Worm (Caenorhabditis elegans): ENCODE results near the gene B0250.7.

The B0250.7 gene

DNA sequence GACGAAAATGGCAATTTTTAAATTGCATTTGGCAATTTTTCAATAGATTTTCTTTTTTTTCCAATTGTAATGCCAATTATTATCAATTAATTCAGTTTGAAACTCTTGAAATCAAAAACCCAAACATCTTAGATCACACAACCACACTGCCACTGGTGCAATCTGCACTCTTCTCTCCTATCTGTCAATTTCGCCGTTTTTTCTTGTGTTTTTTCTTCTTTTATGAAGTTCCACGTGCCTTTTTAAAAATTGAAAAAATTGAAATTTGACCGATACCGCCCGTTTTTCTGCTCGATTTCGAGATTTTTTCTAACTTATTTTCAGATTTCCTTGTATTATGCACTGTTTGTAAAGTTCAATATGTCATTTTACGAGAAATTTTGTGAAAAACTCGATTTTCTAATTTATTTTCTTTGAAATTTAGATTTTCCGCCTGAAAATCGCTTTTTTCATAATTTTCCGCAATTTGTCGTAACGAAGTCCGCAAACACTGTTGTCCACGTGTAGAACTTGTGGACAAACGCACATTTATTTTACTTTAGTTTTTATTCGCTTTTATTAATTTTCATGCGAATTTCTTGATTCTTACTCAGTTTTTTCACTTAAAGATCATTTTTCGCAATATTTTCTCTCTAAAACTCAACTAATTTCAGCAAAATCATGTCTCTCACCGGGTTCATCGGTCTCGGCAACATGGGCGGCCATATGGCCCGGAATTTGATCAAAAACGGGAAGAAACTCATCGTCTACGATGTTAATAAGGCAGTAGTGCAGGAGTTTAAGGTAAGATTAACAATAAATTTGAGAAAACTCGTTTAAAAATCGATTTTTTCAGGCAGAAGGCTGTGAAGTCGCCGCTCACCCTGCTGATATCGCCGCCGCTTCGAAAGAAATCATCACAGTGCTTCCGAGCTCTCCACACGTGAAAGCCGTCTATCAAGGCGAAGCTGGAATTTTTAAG lies 17.7 kb upstream of the B0250.7 start, which contains the start of gene B0250.5:
TSS of gene B0250.5 (plus strand) at position 654 of the 961 bp plus-strand sequence.
- no peak for TF ChIP-seq ztf-11 (tag; optimal IDR thresholded peaks at IDR 0.05)
- TF ChIP-seq mep-1 (tag; optimal IDR thresholded peaks at IDR 0.05): peak; percentile 16
- no peak for TF ChIP-seq pha-4 (tag; optimal IDR thresholded peaks at IDR 0.05)
- no peak for TF ChIP-seq ham-2 (GFP tag; optimal IDR thresholded peaks at IDR 0.05)
- no peak for TF ChIP-seq tbx-8 (GFP tag; optimal IDR thresholded peaks at IDR 0.05)
- peak; percentile 22 for TF ChIP-seq ces-1 (GFP tag; optimal IDR thresholded peaks at IDR 0.05)
- no peak for TF ChIP-seq cnd-1 (tag; optimal IDR thresholded peaks at IDR 0.05)
- no peak for TF ChIP-seq nhr-237 (tag; optimal IDR thresholded peaks at IDR 0.05)
- TF ChIP-seq ceh-43 (GFP tag; optimal IDR thresholded peaks at IDR 0.05): no peak
- no peak for TF ChIP-seq unc-39 (tag; optimal IDR thresholded peaks at IDR 0.05)

DNA sequence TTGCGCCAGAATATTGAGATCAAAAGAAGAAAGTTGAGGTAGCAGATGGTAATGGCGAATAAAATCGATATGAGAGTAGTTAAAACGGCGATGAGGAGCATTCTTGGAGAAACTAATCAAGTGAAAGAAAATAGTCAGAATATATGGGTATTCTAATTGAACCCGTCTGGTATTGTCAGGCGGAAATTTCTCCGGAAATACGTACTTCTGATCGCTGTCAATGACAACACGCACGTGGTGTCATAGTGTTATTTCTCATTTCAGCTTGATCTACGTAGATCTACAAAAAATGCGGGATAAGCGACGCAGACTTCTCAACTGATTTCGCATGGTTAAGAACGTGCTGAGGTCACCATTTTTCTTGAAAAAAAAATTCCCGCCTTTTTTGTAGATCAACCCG lies 16.5 kb upstream of the B0250.7 start, which contains the start of gene srbc-79:
TSS of gene srbc-79 (minus strand) at position 101 of the 400 bp plus-strand sequence.
- no peak for TF ChIP-seq mab-5 (tag; optimal IDR thresholded peaks at IDR 0.05)
- TF ChIP-seq unc-120 (tag; optimal IDR thresholded peaks at IDR 0.05; ENCODE audit: poor library complexity, severe bottlenecking): no peak
- TF ChIP-seq lin-32 (GFP tag; optimal IDR thresholded peaks at IDR 0.05): no peak
- no peak for TF ChIP-seq ztf-11 (tag; optimal IDR thresholded peaks at IDR 0.05)
- TF ChIP-seq drap-1 (GFP tag; optimal IDR thresholded peaks at IDR 0.05): no peak
- TF ChIP-seq ces-1 (GFP tag; optimal IDR thresholded peaks at IDR 0.05): no peak
- TF ChIP-seq lsy-2 (tag; optimal IDR thresholded peaks at IDR 0.05): no peak
- TF ChIP-seq cnd-1 (tag; optimal IDR thresholded peaks at IDR 0.05): no peak
- no peak for TF ChIP-seq flh-1 (GFP tag; optimal IDR thresholded peaks at IDR 0.05)

DNA sequence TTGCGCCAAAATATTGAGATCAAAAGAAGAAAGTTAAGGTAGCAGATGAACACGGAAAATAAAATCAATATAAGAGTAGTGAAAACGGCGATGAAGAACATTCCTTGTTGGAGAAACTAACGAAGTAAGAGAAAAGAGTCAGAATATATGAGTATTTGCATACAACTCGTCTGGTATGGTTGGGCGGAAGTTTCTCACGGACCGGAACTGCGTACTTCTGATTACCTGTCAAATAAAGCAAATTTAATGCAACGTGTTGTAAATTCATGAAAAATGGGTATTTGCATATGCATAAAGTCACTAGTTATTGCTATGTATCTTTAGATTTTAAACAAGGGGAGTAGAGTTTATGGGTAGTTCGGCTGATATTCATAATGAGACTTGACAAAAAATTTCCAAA lies 13.2 kb upstream of the B0250.7 start, which contains the start of gene srbc-78:
TSS of gene srbc-78 (minus strand) at position 101 of the 400 bp plus-strand sequence.
- TF ChIP-seq drap-1 (GFP tag; optimal IDR thresholded peaks at IDR 0.05): no peak
- no peak for TF ChIP-seq ceh-43 (GFP tag; optimal IDR thresholded peaks at IDR 0.05)
- TF ChIP-seq nhr-28 (tag; optimal IDR thresholded peaks at IDR 0.05): no peak
- TF ChIP-seq nhr-2 (tag; optimal IDR thresholded peaks at IDR 0.05): no peak
- TF ChIP-seq sptf-1 (tag; optimal IDR thresholded peaks at IDR 0.05): no peak
- no peak for TF ChIP-seq blmp-1 (tag; optimal IDR thresholded peaks at IDR 0.05)
- TF ChIP-seq bed-3 (GFP tag; optimal IDR thresholded peaks at IDR 0.05): no peak
- TF ChIP-seq sem-2 (GFP tag; optimal IDR thresholded peaks at IDR 0.05): no peak

DNA sequence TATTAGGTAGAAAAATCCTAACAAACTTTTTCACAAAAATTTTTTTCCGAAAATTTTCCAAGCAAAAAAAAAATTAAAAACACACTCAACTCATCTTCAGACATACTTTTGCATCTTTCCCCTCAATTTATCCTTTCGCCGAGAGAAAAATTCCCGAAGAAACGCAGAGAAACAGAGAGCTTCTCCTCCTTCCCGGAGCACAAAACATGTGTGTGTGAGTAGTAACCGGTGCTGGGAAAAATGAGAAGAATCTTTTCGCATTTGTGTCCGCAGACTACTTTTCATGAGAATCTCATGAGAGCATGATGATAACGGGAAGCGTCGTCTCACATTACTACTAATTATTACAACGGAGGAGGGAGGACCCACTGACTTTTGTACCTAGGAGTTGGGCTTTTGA lies 10.7 kb upstream of the B0250.7 start:
- TF ChIP-seq ham-2 (GFP tag; optimal IDR thresholded peaks at IDR 0.05): no peak
- no peak for TF ChIP-seq nhr-12 (tag; optimal IDR thresholded peaks at IDR 0.05)
- TF ChIP-seq unc-120 (tag; optimal IDR thresholded peaks at IDR 0.05; ENCODE audit: poor library complexity, severe bottlenecking): peak; percentile 7
- peak; percentile 34 for TF ChIP-seq ces-1 (GFP tag; optimal IDR thresholded peaks at IDR 0.05)
- peak; percentile 7 for TF ChIP-seq hlh-1 (tag; optimal IDR thresholded peaks at IDR 0.05)
- no peak for TF ChIP-seq mls-2 (tag; optimal IDR thresholded peaks at IDR 0.05)

DNA sequence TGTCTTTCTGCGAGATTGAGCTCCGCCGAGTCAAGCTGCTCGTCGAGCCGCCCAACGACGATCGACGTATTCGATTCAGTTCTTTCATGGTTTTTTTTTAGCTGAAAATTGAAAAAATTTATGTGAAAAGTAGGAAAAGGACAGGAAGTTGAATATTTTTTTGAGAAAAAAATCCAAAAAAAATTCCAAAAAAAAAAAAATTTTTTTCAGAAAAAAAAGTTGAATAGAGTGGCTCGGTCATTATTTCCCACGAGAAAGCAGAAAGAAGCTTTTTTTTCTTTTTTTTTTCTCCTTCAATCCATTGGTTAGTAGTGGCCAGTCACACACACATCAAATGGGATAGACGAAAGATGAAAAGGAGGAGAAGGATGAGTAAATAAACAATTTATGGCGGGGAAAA lies 9.4 kb upstream of the B0250.7 start, which contains the start of gene dhcr-7:
TSS of gene dhcr-7 (minus strand) at position 101 of the 400 bp plus-strand sequence.
- TF ChIP-seq mls-2 (tag; optimal IDR thresholded peaks at IDR 0.05): no peak

DNA sequence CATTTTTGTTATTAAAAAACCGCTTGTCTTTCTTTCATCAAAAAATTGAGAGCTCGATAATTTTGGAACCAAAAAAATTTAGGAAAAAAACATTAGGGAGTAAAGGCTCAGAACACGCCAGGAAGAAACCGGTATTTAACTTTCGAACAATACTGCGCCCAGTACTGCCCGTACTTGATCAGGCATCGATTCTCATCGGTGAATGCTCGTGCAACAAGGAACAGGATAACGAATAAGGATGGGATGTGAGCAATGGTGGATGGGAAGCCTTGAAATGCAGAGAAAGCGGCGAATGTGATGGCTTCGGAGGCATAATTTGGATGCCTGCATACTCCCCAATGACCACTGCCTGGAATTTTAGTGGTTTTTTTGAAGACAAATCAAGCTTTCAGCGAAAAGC lies 4.9 kb upstream of the B0250.7 start:
- TF ChIP-seq sptf-1 (tag; optimal IDR thresholded peaks at IDR 0.05) (no peak), ztf-11 (tag; optimal IDR thresholded peaks at IDR 0.05) (no peak), mls-2 (tag; optimal IDR thresholded peaks at IDR 0.05) (no peak), mab-5 (tag; optimal IDR thresholded peaks at IDR 0.05) (no peak), nhr-237 (tag; optimal IDR thresholded peaks at IDR 0.05) (no peak), blmp-1 (tag; optimal IDR thresholded peaks at IDR 0.05) (no peak), nhr-2 (tag; optimal IDR thresholded peaks at IDR 0.05) (no peak), cnd-1 (tag; optimal IDR thresholded peaks at IDR 0.05) (no peak), unc-39 (tag; optimal IDR thresholded peaks at IDR 0.05) (no peak), ces-1 (GFP tag; optimal IDR thresholded peaks at IDR 0.05) (no peak), lsy-2 (tag; optimal IDR thresholded peaks at IDR 0.05) (no peak), ceh-39 (tag; optimal IDR thresholded peaks at IDR 0.05) (no peak), snpc-4 (tag; optimal IDR thresholded peaks at IDR 0.05) (no peak), M03D4.4 (tag; optimal IDR thresholded peaks at IDR 0.05) (no peak), nhr-28 (tag; optimal IDR thresholded peaks at IDR 0.05) (no peak), elt-3 (tag; optimal IDR thresholded peaks at IDR 0.05) (no peak), unc-120 (tag; optimal IDR thresholded peaks at IDR 0.05; ENCODE audit: poor library complexity, severe bottlenecking) (no peak), ceh-83 (GFP tag; optimal IDR thresholded peaks at IDR 0.05) (no peak), lin-32 (GFP tag; optimal IDR thresholded peaks at IDR 0.05) (no peak)
